Fruit fly (Drosophila melanogaster) whole organism, embryonic: Measurements from ENCODE around the gene CG9839.

ENCODE experiments used
- Atf3 ChIP-seq: fragments of 200-800 bp; sonication (Bioruptor generic); optimal IDR thresholded peaks from 3 replicates; lab custom pipeline; 2016; ENCODE audit warnings: missing biosample characterization, missing genetic modification characterization
- Bgb ChIP-seq: fragments of 200-800 bp; sonication (Bioruptor generic); IDR thresholded peaks from 2 replicates; pipeline ENCODE4 v1.3.6; 2022; ENCODE audit warnings: missing biosample characterization, missing genetic modification characterization; ENCODE audit not compliant: partially characterized antibody
- Bteb2 ChIP-seq: fragments of 200-800 bp; sonication (Bioruptor generic); optimal IDR thresholded peaks from 2 replicates; lab custom pipeline; 2016; ENCODE audit warnings: missing biosample characterization, missing genetic modification characterization
- CG10147 ChIP-seq: fragments of 200-800 bp; sonication (Bioruptor generic); optimal IDR thresholded peaks from 2 replicates; lab custom pipeline; 2019; ENCODE audit warnings: missing biosample characterization, mild to moderate bottlenecking, missing genetic modification characterization, moderate library complexity
- CG12155 ChIP-seq: fragments of 200-800 bp; sonication (Bioruptor generic); optimal IDR thresholded peaks from 3 replicates; lab custom pipeline; 2016; ENCODE audit warnings: missing biosample characterization, missing genetic modification characterization
- CG1233 ChIP-seq: fragments of 200-800 bp; sonication (Bioruptor generic); optimal IDR thresholded peaks from 4 replicates; lab custom pipeline; 2018; ENCODE audit warnings: missing biosample characterization, mild to moderate bottlenecking, missing genetic modification characterization
- CG13894 ChIP-seq: fragments of 200-800 bp; sonication (Bioruptor generic); optimal IDR thresholded peaks from 3 replicates; lab custom pipeline; 2018; ENCODE audit warnings: missing biosample characterization, mild to moderate bottlenecking, missing genetic modification characterization, moderate library complexity
- CG14050 ChIP-seq: fragments of 200-800 bp; sonication (Bioruptor generic); IDR thresholded peaks from 3 replicates; pipeline ENCODE4 v1.3.6; 2022; ENCODE audit warnings: missing biosample characterization, missing genetic modification characterization
- CG1529 ChIP-seq: fragments of 200-800 bp; sonication (Bioruptor generic); optimal IDR thresholded peaks from 3 replicates; lab custom pipeline; 2018; ENCODE audit warnings: missing biosample characterization, missing genetic modification characterization
- CG17568 ChIP-seq: fragments of 200-800 bp; sonication (Bioruptor generic); optimal IDR thresholded peaks from 2 replicates; lab custom pipeline; 2018; ENCODE audit warnings: missing biosample characterization, mild to moderate bottlenecking, missing genetic modification characterization, moderate library complexity
- CG17802 ChIP-seq: fragments of 200-800 bp; sonication (Bioruptor generic); optimal IDR thresholded peaks from 2 replicates; lab custom pipeline; 2018; ENCODE audit warnings: missing biosample characterization, mild to moderate bottlenecking, missing genetic modification characterization, moderate library complexity
- CG18599 ChIP-seq: fragments of 200-800 bp; sonication (Bioruptor generic); optimal IDR thresholded peaks from 3 replicates; lab custom pipeline; 2017; ENCODE audit warnings: missing biosample characterization, missing genetic modification characterization, mild to moderate bottlenecking, moderate library complexity, missing genetic modification reagents
- CG18764 ChIP-seq: fragments of 200-800 bp; sonication (Bioruptor generic); optimal IDR thresholded peaks from 3 replicates; lab custom pipeline; 2016; ENCODE audit warnings: missing biosample characterization, missing genetic modification characterization
- CG2116 ChIP-seq: fragments of 200-800 bp; sonication (Bioruptor generic); optimal IDR thresholded peaks from 3 replicates; lab custom pipeline; 2018; ENCODE audit warnings: missing biosample characterization, mild to moderate bottlenecking, missing genetic modification characterization
- CG30020 ChIP-seq: fragments of 200-800 bp; optimal IDR thresholded peaks from 2 replicates; lab custom pipeline; 2019; ENCODE audit warnings: missing biosample characterization, mild to moderate bottlenecking, missing genetic modification characterization, moderate library complexity
- CG4854 ChIP-seq: fragments of 200-800 bp; sonication (Bioruptor generic); optimal IDR thresholded peaks from 2 replicates; lab custom pipeline; 2016; ENCODE audit warnings: missing biosample characterization, missing genetic modification characterization, inconsistent platforms
- CG5180 ChIP-seq: fragments of 200-800 bp; sonication (Bioruptor generic); optimal IDR thresholded peaks from 3 replicates; lab custom pipeline; 2017; ENCODE audit warnings: missing biosample characterization, missing genetic modification characterization, mild to moderate bottlenecking, moderate library complexity, missing genetic modification reagents
- CG6813 ChIP-seq: fragments of 200-800 bp; sonication (Bioruptor generic); optimal IDR thresholded peaks from 2 replicates; lab custom pipeline; 2017; ENCODE audit warnings: missing biosample characterization, missing genetic modification characterization, mild to moderate bottlenecking, moderate library complexity, missing genetic modification reagents
- CG6854 ChIP-seq: fragments of 200-800 bp; sonication (Bioruptor generic); optimal IDR thresholded peaks from 3 replicates; lab custom pipeline; 2017; ENCODE audit warnings: missing biosample characterization, mild to moderate bottlenecking, missing genetic modification characterization
- CTCF ChIP-seq: fragments of 200-800 bp; sonication (Bioruptor generic); optimal IDR thresholded peaks from 2 replicates; lab custom pipeline; 2017; ENCODE audit warnings: missing biosample characterization, mild to moderate bottlenecking, missing genetic modification characterization, moderate library complexity
- D ChIP-seq, 2 experiments: fragments of 200-800 bp in 1 of 2; fragments of >200 bp in 1 of 2; sonication (Bioruptor generic) in 1 of 2; optimal IDR thresholded peaks; 2 replicates in 1 of 2; 3 replicates in 1 of 2; lab custom pipeline; 2017; ENCODE audit warnings: mild to moderate bottlenecking in 1 of 2, missing biosample characterization in 1 of 2, missing genetic modification characterization in 1 of 2, missing genetic modification reagents in 1 of 2
- Dll ChIP-seq: fragments of 200-800 bp; sonication (Bioruptor generic); IDR thresholded peaks from 4 replicates; pipeline ENCODE4 v1.3.6; 2022; ENCODE audit warnings: missing biosample characterization, missing genetic modification characterization; ENCODE audit not compliant: partially characterized antibody
- Fer2 ChIP-seq: fragments of 200-800 bp; sonication (Bioruptor generic); optimal IDR thresholded peaks from 2 replicates; lab custom pipeline; 2018; ENCODE audit warnings: missing biosample characterization, mild to moderate bottlenecking, missing genetic modification characterization, moderate library complexity
- Hey ChIP-seq: fragments of 200-800 bp; sonication (Bioruptor generic); optimal IDR thresholded peaks from 3 replicates; lab custom pipeline; 2018; ENCODE audit warnings: missing biosample characterization, mild to moderate bottlenecking, missing genetic modification characterization
- HmgZ ChIP-seq: fragments of 200-800 bp; sonication (Bioruptor generic); optimal IDR thresholded peaks from 2 replicates; lab custom pipeline; 2018; ENCODE audit warnings: missing biosample characterization, mild to moderate bottlenecking, missing genetic modification characterization
- Kr ChIP-seq: fragments of 200-800 bp; sonication (Bioruptor generic); optimal IDR thresholded peaks from 2 replicates; lab custom pipeline; 2017; ENCODE audit warnings: missing biosample characterization, mild to moderate bottlenecking, missing genetic modification characterization
- Max ChIP-seq: fragments of 200-800 bp; sonication (Bioruptor generic); optimal IDR thresholded peaks from 2 replicates; lab custom pipeline; 2016; ENCODE audit warnings: missing biosample characterization, mild to moderate bottlenecking, missing genetic modification characterization
- Mes4 ChIP-seq: fragments of 200-800 bp; sonication (Bioruptor generic); optimal IDR thresholded peaks from 2 replicates; lab custom pipeline; 2016; ENCODE audit warnings: missing biosample characterization, missing genetic modification characterization
- Spps ChIP-seq: fragments of 200-800 bp; sonication (Bioruptor generic); optimal IDR thresholded peaks from 2 replicates; lab custom pipeline; 2018; ENCODE audit warnings: missing biosample characterization, mild to moderate bottlenecking, missing genetic modification characterization
- Stat92E ChIP-seq, 3 experiments: fragments of >200 bp in 2 of 3; fragments of 200-800 bp in 1 of 3; sonication (Bioruptor generic) in 1 of 3; optimal IDR thresholded peaks; 2 replicates each; lab custom pipeline; 2017 to 2019; ENCODE audit warnings: missing biosample characterization in 3 of 3, missing genetic modification characterization in 3 of 3, mild to moderate bottlenecking in 1 of 3, moderate library complexity in 1 of 3
- ab ChIP-seq: fragments of 200-800 bp; sonication (Bioruptor generic); optimal IDR thresholded peaks from 2 replicates; lab custom pipeline; 2016; ENCODE audit warnings: missing biosample characterization, missing genetic modification characterization
- ac ChIP-seq: fragments of 200-800 bp; sonication (Bioruptor generic); optimal IDR thresholded peaks from 3 replicates; lab custom pipeline; 2017; ENCODE audit warnings: missing biosample characterization, mild to moderate bottlenecking, missing genetic modification characterization
- bbx ChIP-seq: fragments of 200-800 bp; sonication (Bioruptor generic); IDR thresholded peaks from 2 replicates; pipeline ENCODE4 v1.3.6; 2022; ENCODE audit warnings: missing biosample characterization, missing genetic modification characterization; ENCODE audit not compliant: partially characterized antibody
- cad ChIP-seq: fragments of >200 bp; optimal IDR thresholded peaks from 2 replicates; lab custom pipeline; 2017; ENCODE audit warnings: missing biosample characterization, missing genetic modification characterization
- crp ChIP-seq, 2 experiments: fragments of 200-800 bp; sonication (Bioruptor generic); optimal IDR thresholded peaks; 2 replicates in 1 of 2; 3 replicates in 1 of 2; lab custom pipeline; 2017; ENCODE audit warnings: missing biosample characterization in 2 of 2, missing genetic modification characterization in 2 of 2, mild to moderate bottlenecking in 1 of 2, moderate library complexity in 1 of 2
- dysf ChIP-seq: fragments of 200-800 bp; sonication (Bioruptor generic); IDR thresholded peaks from 3 replicates; pipeline ENCODE4 v1.3.6; 2022; ENCODE audit warnings: missing biosample characterization, missing genetic modification characterization
- ems ChIP-seq: fragments of 200-800 bp; sonication (Bioruptor generic); optimal IDR thresholded peaks from 3 replicates; lab custom pipeline; 2016; ENCODE audit warnings: missing biosample characterization, missing genetic modification characterization
- grn ChIP-seq: fragments of 200-800 bp; sonication (Bioruptor generic); optimal IDR thresholded peaks from 3 replicates; lab custom pipeline; 2017; ENCODE audit warnings: missing biosample characterization, missing genetic modification characterization
- hbn ChIP-seq: fragments of 200-800 bp; sonication (Bioruptor generic); IDR thresholded peaks from 2 replicates; pipeline ENCODE4 v1.3.6; 2022; ENCODE audit warnings: missing biosample characterization, missing genetic modification characterization; ENCODE audit not compliant: partially characterized antibody
- luna ChIP-seq: fragments of 200-800 bp; sonication (Bioruptor generic); optimal IDR thresholded peaks from 2 replicates; lab custom pipeline; 2016; ENCODE audit warnings: missing biosample characterization, missing genetic modification characterization
- nerfin-2 ChIP-seq: fragments of 200-800 bp; sonication (Bioruptor generic); IDR thresholded peaks from 2 replicates; pipeline ENCODE4 v1.3.6; 2022; ENCODE audit warnings: missing biosample characterization, missing genetic modification characterization; ENCODE audit not compliant: partially characterized antibody
- pb ChIP-seq: fragments of 200-800 bp; sonication (Bioruptor generic); optimal IDR thresholded peaks from 3 replicates; lab custom pipeline; 2016; ENCODE audit warnings: missing biosample characterization, missing genetic modification characterization
- phol ChIP-seq: fragments of 200-800 bp; sonication (Bioruptor generic); optimal IDR thresholded peaks from 3 replicates; lab custom pipeline; 2018; ENCODE audit warnings: missing biosample characterization, mild to moderate bottlenecking, missing genetic modification characterization, moderate library complexity
- pzg ChIP-seq: fragments of 200-800 bp; sonication (Bioruptor generic); optimal IDR thresholded peaks from 3 replicates; lab custom pipeline; 2018; ENCODE audit warnings: missing biosample characterization, mild to moderate bottlenecking, missing genetic modification characterization, moderate library complexity
- row ChIP-seq: fragments of 200-800 bp; sonication (Bioruptor generic); IDR thresholded peaks from 3 replicates; pipeline ENCODE4 v1.3.6; 2022; ENCODE audit warnings: missing biosample characterization, missing genetic modification characterization
- salm ChIP-seq: fragments of 200-800 bp; sonication (Bioruptor generic); optimal IDR thresholded peaks from 2 replicates; lab custom pipeline; 2018; ENCODE audit warnings: missing biosample characterization, mild to moderate bottlenecking, missing genetic modification characterization
- seq ChIP-seq: fragments of 200-800 bp; sonication (Bioruptor generic); IDR thresholded peaks from 2 replicates; pipeline ENCODE4 v1.3.6; 2022; ENCODE audit warnings: missing biosample characterization, missing genetic modification characterization
- stc ChIP-seq: fragments of 200-800 bp; sonication (Bioruptor generic); IDR thresholded peaks from 2 replicates; pipeline ENCODE4 v1.3.6; 2022; ENCODE audit warnings: missing biosample characterization, missing genetic modification characterization

Gene CG9839

dm6 chr3R:8841038-8841437 lies 35.4 kb upstream of the CG9839 start:
- TF ChIP-seq Stat92E (GFP tag; optimal IDR thresholded peaks at IDR 0.05; lab: Kevin White, UChicago) (peak in 1 of 3 experiments; percentile 59), crp (GFP tag; optimal IDR thresholded peaks at IDR 0.05; lab: Kevin White, UChicago) (no peak), CG14050 (GFP tag; lab: Robert Waterston, UW) (no peak), cad (peak; percentile 10), Hey (no peak), ab (GFP tag; lab: Kevin White, UChicago) (no peak), HmgZ (no peak), phol (no peak), CG1233 (GFP tag; lab: Kevin White, UChicago) (peak; percentile 61), pb (GFP tag; lab: Kevin White, UChicago) (no peak), Atf3 (GFP tag; lab: Kevin White, UChicago) (no peak), Max (no peak), salm (no peak), Kr (GFP tag; lab: Kevin White, UChicago) (no peak), row (GFP tag; lab: Robert Waterston, UW) (0 out of 3 replicates have a peak, but pooled peaks have one; percentile 22), D (optimal IDR thresholded peaks at IDR 0.05; lab: Kevin White, UChicago) (no peak), D (GFP tag; optimal IDR thresholded peaks at IDR 0.05; lab: Kevin White, UChicago) (no peak), Dll (GFP tag; lab: Robert Waterston, UW) (0 out of 4 replicates have a peak, but pooled peaks have one; percentile 25)
- TF ChIP-seq, all 482 proteins: peak for 5

dm6 chr3R:8823761-8824499 lies 18.3 kb upstream of the CG9839 start, which contains the start of the genes IscU and CG8379:
TSS of gene IscU (minus strand) at chr3R:8824177.
TSS of gene CG8379 (plus strand) at chr3R:8824411.
- TF ChIP-seq CG5180 (GFP tag; lab: Kevin White, UChicago): no peak
- TF ChIP-seq seq (GFP tag; lab: Robert Waterston, UW): no peak
- no peak for TF ChIP-seq CG18764 (GFP tag; lab: Kevin White, UChicago)
- no peak for TF ChIP-seq Bgb (GFP tag; lab: Robert Waterston, UW)
- TF ChIP-seq CG6813 (GFP tag; lab: Kevin White, UChicago): no peak
- no peak for TF ChIP-seq Fer2 (tag; lab: Kevin White, UChicago)
- TF ChIP-seq Spps (tag; lab: Kevin White, UChicago): no peak
- peak; percentile 87 for TF ChIP-seq CG2116 (GFP tag; lab: Kevin White, UChicago)
- no peak for TF ChIP-seq bbx
- TF ChIP-seq CG10147 (GFP tag; lab: Kevin White, UChicago): no peak
- no peak for TF ChIP-seq Mes4 (GFP tag; lab: Kevin White, UChicago)
- no peak for TF ChIP-seq stc (GFP tag; lab: Robert Waterston, UW)
- no peak for TF ChIP-seq nerfin-2
- peak; percentile 68 for TF ChIP-seq pzg (GFP tag; lab: Kevin White, UChicago)
- TF ChIP-seq ac (GFP tag; lab: Kevin White, UChicago): no peak
- no peak for TF ChIP-seq dysf (GFP tag; lab: Robert Waterston, UW)
- no peak for TF ChIP-seq luna (GFP tag; lab: Kevin White, UChicago)
- no peak for TF ChIP-seq CG17802 (tag; lab: Kevin White, UChicago)
- TF ChIP-seq CG12155: no peak
- TF ChIP-seq Stat92E (GFP tag; optimal IDR thresholded peaks at IDR 0.05; lab: Kevin White, UChicago): peak in 1 of 3 experiments; percentile 10
- peak; percentile 69; the same call in 1 of the 2 replicates for TF ChIP-seq hbn (GFP tag; lab: Robert Waterston, UW)
- no peak for TF ChIP-seq CG4854
- no peak for TF ChIP-seq grn (GFP tag; lab: Kevin White, UChicago)
- no peak for TF ChIP-seq CG1529
- TF ChIP-seq ems: no peak
- TF ChIP-seq CG30020: peak; percentile 61
- peak; percentile 23 for TF ChIP-seq CTCF (GFP tag; lab: Kevin White, UChicago)
- no peak for TF ChIP-seq CG18599 (GFP tag; lab: Kevin White, UChicago)
- TF ChIP-seq CG17568: no peak
- no peak for TF ChIP-seq CG13894 (tag; lab: Kevin White, UChicago)
- TF ChIP-seq Bteb2 (GFP tag; lab: Kevin White, UChicago): no peak
- TF ChIP-seq CG6854 (GFP tag; lab: Kevin White, UChicago): no peak
- peak; percentile 12 for TF ChIP-seq Max
